Fruit fly (Drosophila melanogaster): ENCODE data around the gene pug.

pug gene

dm6 chr3R:10714498-10714897, 18.2 kb downstream of the pug start, which contains the start of gene CG4073:
TSS of gene CG4073 (plus strand) at chr3R:10714798.
- TF ChIP-seq pan (optimal IDR thresholded peaks at IDR 0.05) (no peak), Dll (optimal IDR thresholded peaks at IDR 0.05) (no peak), psq (optimal IDR thresholded peaks at IDR 0.05) (no peak), CG8478 (optimal IDR thresholded peaks at IDR 0.05) (no peak), usp (GFP tag; optimal IDR thresholded peaks at IDR 0.05) (no peak), EcR (GFP tag; optimal IDR thresholded peaks at IDR 0.05) (no peak)

- no peak for TF ChIP-seq psq (optimal IDR thresholded peaks at IDR 0.05)
- TF ChIP-seq usp (GFP tag; optimal IDR thresholded peaks at IDR 0.05) = no peak
- TF ChIP-seq EcR (GFP tag; optimal IDR thresholded peaks at IDR 0.05) = no peak
- TF ChIP-seq Dll (optimal IDR thresholded peaks at IDR 0.05) = no peak
- TF ChIP-seq CG8478 (optimal IDR thresholded peaks at IDR 0.05) = no peak
- no peak for TF ChIP-seq pan (optimal IDR thresholded peaks at IDR 0.05)
Observed at dm6 chr3R:10726714-10727113, 30.4 kb downstream of the pug start.

DNA sequence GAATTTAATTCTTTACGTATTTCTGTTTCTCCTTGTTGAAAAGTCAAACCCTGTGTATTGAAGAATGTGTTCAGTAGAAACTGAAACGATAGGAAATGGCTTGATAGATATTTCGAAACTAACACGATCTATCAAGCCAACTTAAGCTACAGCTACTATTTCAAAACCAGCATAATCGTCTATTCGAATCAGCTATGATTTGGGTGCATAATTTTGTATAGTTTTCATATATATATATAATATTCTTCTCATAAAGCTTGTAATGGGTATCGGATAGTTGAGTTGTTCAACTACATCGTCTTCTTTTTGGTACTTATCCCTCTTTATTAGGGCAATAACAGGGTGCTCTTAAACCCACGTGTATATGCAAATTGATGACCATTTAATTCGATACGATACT, 39.5 kb downstream of the pug start, which contains the start of gene tomboy20:
Gene tomboy20, minus strand, starts transcription at position 101 of the 400 bp plus-strand sequence.
- TF ChIP-seq CG8478 (optimal IDR thresholded peaks at IDR 0.05) (no peak), usp (GFP tag; optimal IDR thresholded peaks at IDR 0.05) (no peak), Dll (optimal IDR thresholded peaks at IDR 0.05) (no peak), EcR (GFP tag; optimal IDR thresholded peaks at IDR 0.05) (no peak), pan (optimal IDR thresholded peaks at IDR 0.05) (no peak), psq (optimal IDR thresholded peaks at IDR 0.05) (no peak)

dm6 chr3R:10747650-10748049, 51.3 kb downstream of the pug start:
- TF ChIP-seq usp (GFP tag; optimal IDR thresholded peaks at IDR 0.05) = no peak

DNA sequence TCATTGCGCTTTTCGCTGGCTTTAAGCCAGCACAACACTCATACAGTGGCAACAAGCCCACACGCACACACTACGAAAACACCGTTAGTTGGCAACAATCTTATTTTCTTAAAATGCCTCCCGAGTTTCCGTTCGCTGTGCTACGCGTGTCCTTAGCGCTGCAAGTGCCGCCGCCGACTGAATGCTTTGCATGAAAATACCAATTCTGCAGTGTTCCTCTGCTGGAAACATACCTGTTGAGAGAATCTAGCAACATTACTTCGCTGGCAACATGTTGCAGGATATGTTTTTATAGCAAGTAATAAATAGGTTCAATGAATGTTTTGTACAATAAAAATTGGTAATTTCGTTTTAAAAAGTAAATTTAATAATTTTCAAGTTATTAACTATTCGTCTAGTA, 54.7 kb downstream of the pug start, which contains the start of gene TkR86C:
Gene TkR86C, minus strand, starts transcription at position 168 of the 400 bp plus-strand sequence.
- no peak for TF ChIP-seq usp (GFP tag; optimal IDR thresholded peaks at IDR 0.05)

All from whole organism.